Worm (Caenorhabditis elegans) whole organism, young adult: ENCODE measurements around the gene nstp-3.
A peak's percentile ranks its signal among the peaks of the same experiment; 100 is the strongest.

Experiments used
- C06A6.2 ChIP-seq: fragments of 200-800 bp; sonication (Bioruptor generic); conservative IDR thresholded peaks from 2 replicates; pipeline ENCODE4 v1.3.6; 2022; ENCODE audit warnings: missing genetic modification characterization, missing compliant biosample characterization
- F10E7.11 ChIP-seq: sonication (generic microtip); optimal IDR thresholded peaks from 2 replicates; lab custom pipeline; 2017; ENCODE audit warnings: mild to moderate bottlenecking, missing genetic modification characterization, moderate library complexity, missing compliant biosample characterization
- F33H1.4 ChIP-seq: fragments of 200-800 bp; sonication (Bioruptor generic); IDR thresholded peaks from 2 replicates; pipeline ENCODE4 v1.3.6; 2022; ENCODE audit warnings: missing genetic modification reagents, missing genetic modification characterization, missing compliant biosample characterization
- F57A8.1 ChIP-seq: fragments of 200-800 bp; sonication (Bioruptor generic); optimal IDR thresholded peaks from 2 replicates; lab custom pipeline; 2018; ENCODE audit warnings: mild to moderate bottlenecking, missing genetic modification characterization, moderate library complexity, missing compliant biosample characterization
- K11D2.4 ChIP-seq: fragments of 200-800 bp; sonication (Bioruptor generic); IDR thresholded peaks from 2 replicates; pipeline ENCODE4 v1.3.6; 2022; ENCODE audit warnings: missing genetic modification reagents, missing genetic modification characterization, missing compliant biosample characterization
- K12H6.12 ChIP-seq: fragments of 200-800 bp; sonication (Bioruptor generic); optimal IDR thresholded peaks from 2 replicates; lab custom pipeline; 2018; ENCODE audit warnings: mild to moderate bottlenecking, missing genetic modification characterization, missing compliant biosample characterization
- T07F8.4 ChIP-seq: sonication (generic microtip); optimal IDR thresholded peaks from 2 replicates; lab custom pipeline; 2016; ENCODE audit warnings: mild to moderate bottlenecking, missing genetic modification characterization, moderate library complexity, missing compliant biosample characterization
- Y67H2A.10 ChIP-seq: fragments of 200-800 bp; sonication (Bioruptor generic); conservative IDR thresholded peaks from 2 replicates; pipeline ENCODE4 v1.3.6; 2022; ENCODE audit warnings: missing genetic modification reagents, missing genetic modification characterization, missing compliant biosample characterization
- Y95B8A.8 ChIP-seq: fragments of 200-800 bp; sonication (Bioruptor generic); IDR thresholded peaks from 2 replicates; pipeline ENCODE4 v1.3.6; 2022; ENCODE audit warnings: missing genetic modification reagents, missing genetic modification characterization, missing compliant biosample characterization
- bed-1 ChIP-seq: fragments of 200-800 bp; sonication (Bioruptor generic); IDR thresholded peaks from 2 replicates; pipeline ENCODE4 v1.3.6; 2022; ENCODE audit warnings: missing genetic modification reagents, missing genetic modification characterization, missing compliant biosample characterization
- ccch-3 ChIP-seq: fragments of 200-800 bp; sonication (Bioruptor generic); optimal IDR thresholded peaks from 2 replicates; lab custom pipeline; 2018; ENCODE audit warnings: mild to moderate bottlenecking, missing genetic modification characterization, missing compliant biosample characterization
- cebp-1 ChIP-seq, 2 experiments: fragments of 200-800 bp in 1 of 2; sonication (Bioruptor generic) in 1 of 2; sonication (generic microtip) in 1 of 2; IDR thresholded peaks in 1 of 2; optimal IDR thresholded peaks in 1 of 2; 2 replicates each; pipeline versions ENCODE4 v1.3.6 to Lab custom; 2017 to 2022; ENCODE audit warnings: missing compliant biosample characterization in 2 of 2, missing genetic modification characterization in 2 of 2, mild to moderate bottlenecking in 1 of 2, missing genetic modification reagents in 1 of 2, moderate library complexity in 1 of 2
- cebp-2 ChIP-seq: fragments of 200-800 bp; sonication (Bioruptor generic); IDR thresholded peaks from 2 replicates; pipeline ENCODE4 v1.3.6; 2022; ENCODE audit warnings: missing genetic modification characterization, missing compliant biosample characterization
- ceh-40 ChIP-seq: fragments of 200-800 bp; sonication (Bioruptor generic); IDR thresholded peaks from 2 replicates; pipeline ENCODE4 v1.3.6; 2022; ENCODE audit warnings: missing genetic modification characterization, missing compliant biosample characterization
- ceh-91 ChIP-seq: fragments of 200-800 bp; sonication (Bioruptor generic); IDR thresholded peaks from 2 replicates; pipeline ENCODE4 v1.3.6; 2022; ENCODE audit warnings: missing genetic modification reagents, missing genetic modification characterization, missing compliant biosample characterization
- die-1 ChIP-seq: sonication (generic microtip); optimal IDR thresholded peaks from 2 replicates; lab custom pipeline; 2016; ENCODE audit warnings: missing genotype, mild to moderate bottlenecking, missing genetic modification characterization, missing compliant biosample characterization
- egrh-3 ChIP-seq: fragments of 200-800 bp; sonication (Bioruptor generic); IDR thresholded peaks from 2 replicates; pipeline ENCODE4 v1.3.6; 2022; ENCODE audit warnings: missing genetic modification reagents, missing genetic modification characterization, missing compliant biosample characterization
- gei-17 ChIP-seq: fragments of 200-800 bp; sonication (Bioruptor generic); optimal IDR thresholded peaks from 2 replicates; lab custom pipeline; 2018; ENCODE audit warnings: mild to moderate bottlenecking, missing genetic modification characterization, missing compliant biosample characterization
- him-1 ChIP-seq: sonication (generic microtip); optimal IDR thresholded peaks from 2 replicates; lab custom pipeline; 2016; ENCODE audit warnings: missing genotype, missing genetic modification reagents, missing genetic modification characterization, missing compliant biosample characterization
- hlh-26 ChIP-seq: fragments of 200-800 bp; sonication (Bioruptor generic); conservative IDR thresholded peaks from 2 replicates; pipeline ENCODE4 v1.3.6; 2022; ENCODE audit warnings: missing genetic modification reagents, missing genetic modification characterization, missing compliant biosample characterization
- lin-40 ChIP-seq: sonication (generic microtip); optimal IDR thresholded peaks from 2 replicates; lab custom pipeline; 2016; ENCODE audit warnings: missing genetic modification characterization, mild to moderate bottlenecking, missing compliant biosample characterization, missing genotype, missing genetic modification reagents
- lin-54 ChIP-seq: fragments of 200-800 bp; sonication (Bioruptor generic); optimal IDR thresholded peaks from 2 replicates; lab custom pipeline; 2018; ENCODE audit warnings: mild to moderate bottlenecking, missing genetic modification characterization, missing compliant biosample characterization
- lir-1 ChIP-seq: fragments of 200-800 bp; sonication (Bioruptor generic); conservative IDR thresholded peaks from 2 replicates; pipeline ENCODE4 v1.3.6; 2022; ENCODE audit warnings: missing genetic modification reagents, missing genetic modification characterization, missing compliant biosample characterization
- lsl-1 ChIP-seq: fragments of 200-800 bp; sonication (Bioruptor generic); optimal IDR thresholded peaks from 2 replicates; lab custom pipeline; 2018; ENCODE audit warnings: mild to moderate bottlenecking, missing genetic modification characterization, moderate library complexity, missing compliant biosample characterization
- lsy-27 ChIP-seq: sonication (generic microtip); optimal IDR thresholded peaks from 2 replicates; lab custom pipeline; 2017; ENCODE audit warnings: missing genetic modification characterization, mild to moderate bottlenecking, missing compliant biosample characterization, antibody characterized with exemption, missing genotype, borderline replicate concordance; ENCODE audit not compliant: insufficient read depth
- madf-6 ChIP-seq: fragments of 200-800 bp; sonication (Bioruptor generic); IDR thresholded peaks from 2 replicates; pipeline ENCODE4 v1.3.6; 2022; ENCODE audit warnings: missing genetic modification reagents, missing genetic modification characterization, missing compliant biosample characterization
- mcd-1 ChIP-seq: fragments of 200-800 bp; sonication (Bioruptor generic); IDR thresholded peaks from 2 replicates; pipeline ENCODE4 v1.3.6; 2022; ENCODE audit warnings: missing genetic modification reagents, missing genetic modification characterization, missing compliant biosample characterization
- nhr-80 ChIP-seq: sonication (generic microtip); optimal IDR thresholded peaks from 2 replicates; lab custom pipeline; 2016; ENCODE audit warnings: missing genetic modification characterization, missing compliant biosample characterization
- nhr-90 ChIP-seq: sonication (generic microtip); optimal IDR thresholded peaks from 2 replicates; lab custom pipeline; 2016; ENCODE audit warnings: missing genotype, mild to moderate bottlenecking, missing genetic modification characterization, missing compliant biosample characterization
- repo-1 ChIP-seq: sonication (generic microtip); optimal IDR thresholded peaks from 2 replicates; lab custom pipeline; 2017; ENCODE audit warnings: mild to moderate bottlenecking, missing genetic modification characterization, missing compliant biosample characterization
- snpc-3.4 ChIP-seq: sonication (generic microtip); optimal IDR thresholded peaks from 2 replicates; lab custom pipeline; 2017; ENCODE audit warnings: missing genetic modification characterization, mild to moderate bottlenecking, missing compliant biosample characterization, antibody characterized with exemption, moderate library complexity, missing genotype, missing genetic modification reagents
- sptf-2 ChIP-seq: fragments of 200-800 bp; sonication (Bioruptor generic); optimal IDR thresholded peaks from 2 replicates; lab custom pipeline; 2018; ENCODE audit warnings: mild to moderate bottlenecking, missing genetic modification characterization, missing compliant biosample characterization
- tbp1 ChIP-seq: fragments of 200-800 bp; sonication (Bioruptor generic); optimal IDR thresholded peaks from 2 replicates; lab custom pipeline; 2018; ENCODE audit warnings: mild to moderate bottlenecking, missing genetic modification characterization, missing compliant biosample characterization
- tlf-1 ChIP-seq: fragments of 200-800 bp; sonication (Bioruptor generic); optimal IDR thresholded peaks from 2 replicates; lab custom pipeline; 2018; ENCODE audit warnings: mild to moderate bottlenecking, missing genetic modification characterization, missing compliant biosample characterization
- zfh-2 ChIP-seq: fragments of 200-800 bp; sonication (Bioruptor generic); conservative IDR thresholded peaks from 2 replicates; pipeline ENCODE4 v1.3.6; 2022; ENCODE audit warnings: missing genetic modification reagents, missing genetic modification characterization, missing compliant biosample characterization
- zim-3 ChIP-seq: sonication (generic microtip); optimal IDR thresholded peaks from 2 replicates; lab custom pipeline; 2017; ENCODE audit warnings: mild to moderate bottlenecking, missing genetic modification characterization, moderate library complexity, missing compliant biosample characterization
- ztf-18 ChIP-seq: sonication (generic microtip); optimal IDR thresholded peaks from 2 replicates; lab custom pipeline; 2016; ENCODE audit warnings: missing genotype, mild to moderate bottlenecking, missing genetic modification characterization, missing compliant biosample characterization
- ztf-26 ChIP-seq: sonication (generic microtip); optimal IDR thresholded peaks from 2 replicates; lab custom pipeline; 2017; ENCODE audit warnings: missing genetic modification characterization, missing compliant biosample characterization

Gene nstp-3

DNA sequence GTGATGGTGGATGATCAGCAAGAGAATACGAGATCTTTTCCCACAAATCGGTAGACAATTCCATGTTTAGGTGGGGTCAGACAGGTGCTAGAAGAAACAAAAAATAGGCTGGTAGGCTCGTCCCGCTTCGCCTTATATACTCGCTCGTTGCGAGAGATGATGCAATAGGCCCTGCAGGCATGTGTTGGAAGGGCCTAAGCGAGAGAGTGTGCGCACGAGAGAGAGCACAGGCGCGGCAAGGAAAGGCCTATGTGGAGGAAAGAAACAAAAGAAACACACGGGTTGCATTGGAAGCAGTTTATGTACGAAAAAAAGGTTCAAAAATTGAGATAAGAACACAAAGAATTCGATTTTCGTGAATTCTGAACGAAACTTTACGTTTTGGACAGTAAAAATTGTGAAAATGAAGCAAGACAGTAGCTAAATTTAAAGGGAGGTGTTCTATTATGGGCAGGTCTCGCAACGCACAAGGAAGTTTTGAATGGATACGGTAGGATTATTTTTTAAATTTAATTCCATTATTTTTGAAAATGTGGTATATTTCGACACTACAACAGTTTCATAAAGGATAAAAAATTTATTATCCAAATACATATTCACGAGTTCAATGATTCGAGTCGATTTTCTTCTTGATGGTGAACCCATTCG is 17.2 kb downstream of the nstp-3 start, which contains the start of gene F44E7.5 (continued):
- TF ChIP-seq Y67H2A.10 (GFP tag; lab: Robert Waterston, UW): no peak
- no peak for TF ChIP-seq K11D2.4 (GFP tag; lab: Robert Waterston, UW)
- no peak for TF ChIP-seq tlf-1 (GFP tag; lab: Kevin White, UChicago)
- no peak for TF ChIP-seq zim-3 (tag; lab: Kevin White, UChicago)
- TF ChIP-seq nhr-80: peak; percentile 91
- no peak for TF ChIP-seq die-1 (tag; lab: Kevin White, UChicago)
- TF ChIP-seq lin-40 (tag; lab: Kevin White, UChicago): peak; percentile 51
- peak; percentile 40 for TF ChIP-seq K12H6.12
- TF ChIP-seq lin-54 (GFP tag; lab: Kevin White, UChicago): peak; percentile 5
- TF ChIP-seq ceh-40: no peak
- TF ChIP-seq nhr-90 (tag; lab: Kevin White, UChicago): peak; percentile 69
- no peak for TF ChIP-seq F57A8.1 (GFP tag; lab: Kevin White, UChicago)
- TF ChIP-seq F10E7.11 (tag; lab: Kevin White, UChicago): no peak
- peak; percentile 79 for TF ChIP-seq lsl-1 (GFP tag; lab: Kevin White, UChicago)
- peak; percentile 89 for TF ChIP-seq ztf-26 (tag; lab: Kevin White, UChicago)
- TF ChIP-seq hlh-26 (GFP tag; lab: Robert Waterston, UW): no peak
- TF ChIP-seq madf-6 (GFP tag; lab: Robert Waterston, UW): peak; percentile 56; the same call in 1 of the 2 replicates
- peak; percentile 66 for TF ChIP-seq C06A6.2 (GFP tag; lab: Robert Waterston, UW)
- TF ChIP-seq cebp-2 (GFP tag; lab: Robert Waterston, UW): peak; percentile 94
- no peak for TF ChIP-seq zfh-2 (GFP tag; lab: Robert Waterston, UW)
- TF ChIP-seq ceh-91 (GFP tag; lab: Robert Waterston, UW): peak; percentile 24; the same call in 1 of the 2 replicates
- TF ChIP-seq repo-1: no peak
- no peak for TF ChIP-seq snpc-3.4 (tag; lab: Kevin White, UChicago)
- TF ChIP-seq lsy-27 (tag; lab: Kevin White, UChicago): no peak
- TF ChIP-seq gei-17 (GFP tag; lab: Kevin White, UChicago): peak; percentile 60
- no peak; the same call in 1 of the 2 replicates for TF ChIP-seq cebp-1 (GFP tag; IDR thresholded peaks at IDR 0.05; lab: Robert Waterston, UW)
- TF ChIP-seq cebp-1 (tag; optimal IDR thresholded peaks at IDR 0.05; lab: Kevin White, UChicago): peak; percentile 69
- TF ChIP-seq tbp1 (GFP tag; lab: Kevin White, UChicago): peak; percentile 36
- TF ChIP-seq lir-1 (GFP tag; lab: Robert Waterston, UW): no peak
- TF ChIP-seq egrh-3: peak; percentile 24; the same call in 1 of the 2 replicates
- no peak for TF ChIP-seq T07F8.4 (tag; lab: Kevin White, UChicago)
- TF ChIP-seq bed-1: no peak
- TF ChIP-seq him-1: no peak
- TF ChIP-seq F33H1.4 (GFP tag; lab: Robert Waterston, UW): peak; percentile 76
- TF ChIP-seq ztf-18: peak; percentile 67
- TF ChIP-seq mcd-1 (GFP tag; lab: Robert Waterston, UW): peak; percentile 53
- TF ChIP-seq Y95B8A.8 (GFP tag; lab: Robert Waterston, UW): no peak
- TF ChIP-seq sptf-2 (GFP tag; lab: Kevin White, UChicago): no peak
- no peak for TF ChIP-seq ccch-3 (GFP tag; lab: Kevin White, UChicago)
